Worm (Caenorhabditis elegans): ENCODE results near the gene grdn-1.

DNA sequence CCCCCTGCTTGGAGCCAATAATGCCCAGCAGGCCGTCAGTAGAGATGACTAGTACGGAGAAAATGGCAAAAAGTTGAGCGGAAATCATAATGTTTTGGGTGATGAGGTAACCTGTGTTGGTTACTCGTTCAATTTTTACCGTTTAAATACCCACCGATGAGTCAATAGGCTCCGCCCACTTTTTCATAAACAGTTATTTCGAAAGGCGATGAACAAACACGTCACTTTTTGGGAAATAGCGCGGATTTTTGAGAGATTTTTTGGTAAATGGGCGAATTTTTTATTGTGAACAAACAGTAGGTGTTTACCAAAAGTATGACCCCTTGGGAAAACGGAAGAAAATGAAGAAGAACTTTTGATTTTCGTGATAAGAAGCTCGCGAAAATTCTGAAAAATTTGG is 32.4 kb upstream of the grdn-1 start, which contains the start of gene ttr-26:
- TF ChIP-seq ceh-13 (GFP tag; optimal IDR thresholded peaks at IDR 0.05) (no peak), ets-7 (tag; optimal IDR thresholded peaks at IDR 0.05) (no peak)

All from whole organism, early embryonic.